4 fruit fly cellular contexts compared by ENCODE assay signal in genomic region chr3R:29717519-29717918, dm6.
TF ChIP-seq lines count a peak whose summit lies in the region.

No protein-coding gene starts in this region.

- TF ChIP-seq CTCF in whole organism, embryonic (GFP tag; optimal IDR thresholded peaks at IDR 0.05; lab: Kevin White, UChicago): no peak

TF ChIP-seq in whole organism, adult, 20 proteins besides CTCF, POLR2A, EP300 and RAD21:
- no peak for TF ChIP-seq CG5204 (GFP tag; optimal IDR thresholded peaks at IDR 0.05; lab: Kevin White, UChicago)
- TF ChIP-seq Crg-1 (GFP tag; optimal IDR thresholded peaks at IDR 0.05; lab: Kevin White, UChicago): no peak
- peak; percentile 9 for TF ChIP-seq pad (GFP tag; optimal IDR thresholded peaks at IDR 0.05; lab: Kevin White, UChicago)
- peak; percentile 35 for TF ChIP-seq Hr96 (GFP tag; optimal IDR thresholded peaks at IDR 0.05; lab: Kevin White, UChicago)
- TF ChIP-seq kay (GFP tag; lab: Kevin White, UChicago; ENCODE audit: borderline replicate concordance): no peak
- no peak for TF ChIP-seq CG1620 (GFP tag; optimal IDR thresholded peaks at IDR 0.05; lab: Kevin White, UChicago)
- no peak for TF ChIP-seq bab1 (GFP tag; optimal IDR thresholded peaks at IDR 0.05; lab: Kevin White, UChicago)
- TF ChIP-seq cic (GFP tag; optimal IDR thresholded peaks at IDR 0.05; lab: Kevin White, UChicago): peak; percentile 8
- TF ChIP-seq Mnt (GFP tag; optimal IDR thresholded peaks at IDR 0.05; lab: Kevin White, UChicago): no peak
- TF ChIP-seq CG7045 (GFP tag; optimal IDR thresholded peaks at IDR 0.05; lab: Kevin White, UChicago): peak; percentile 49
- peak; percentile 63 for TF ChIP-seq CG7101 (tag; optimal IDR thresholded peaks at IDR 0.05; lab: Kevin White, UChicago)
- TF ChIP-seq CG33017 (tag; optimal IDR thresholded peaks at IDR 0.05; lab: Kevin White, UChicago): peak; percentile 80
- TF ChIP-seq tj (GFP tag; optimal IDR thresholded peaks at IDR 0.05; lab: Kevin White, UChicago): no peak
- no peak for TF ChIP-seq CG11617 (GFP tag; optimal IDR thresholded peaks at IDR 0.05; lab: Kevin White, UChicago)
- TF ChIP-seq ovo (GFP tag; optimal IDR thresholded peaks at IDR 0.05; lab: Kevin White, UChicago): no peak
- peak; percentile 57 for TF ChIP-seq CG12768 (GFP tag; optimal IDR thresholded peaks at IDR 0.05; lab: Kevin White, UChicago)
- peak; percentile 61 for TF ChIP-seq CG14711 (tag; optimal IDR thresholded peaks at IDR 0.05; lab: Kevin White, UChicago)
- no peak for TF ChIP-seq cnc (optimal IDR thresholded peaks at IDR 0.05; lab: Kevin White, UChicago)
- TF ChIP-seq Clk (GFP tag; optimal IDR thresholded peaks at IDR 0.05; lab: Kevin White, UChicago): peak; percentile 38
- TF ChIP-seq toe (GFP tag; optimal IDR thresholded peaks at IDR 0.05; lab: Kevin White, UChicago): no peak

TF ChIP-seq in whole organism, embryonic, 481 proteins besides CTCF, POLR2A, EP300 and RAD21 (continues in another document):
- TF ChIP-seq CG9817 (tag; optimal IDR thresholded peaks at IDR 0.05; lab: Kevin White, UChicago) (peak; percentile 4), Gsc (GFP tag; IDR thresholded peaks at IDR 0.05; lab: Robert Waterston, UW) (no peak), CG2889 (GFP tag; IDR thresholded peaks at IDR 0.05; lab: Robert Waterston, UW) (no peak), CG7928 (GFP tag; optimal IDR thresholded peaks at IDR 0.05; lab: Kevin White, UChicago) (no peak), Scr (GFP tag; IDR thresholded peaks at IDR 0.05; lab: Robert Waterston, UW; ENCODE audit: partially characterized antibody) (no peak), PHDP (tag; optimal IDR thresholded peaks at IDR 0.05; lab: Kevin White, UChicago) (peak; percentile 30), CG18262 (tag; optimal IDR thresholded peaks at IDR 0.05; lab: Kevin White, UChicago) (peak; percentile 5), nerfin-2 (GFP tag; IDR thresholded peaks at IDR 0.05; lab: Robert Waterston, UW; ENCODE audit: partially characterized antibody) (no peak), CG17612 (GFP tag; IDR thresholded peaks at IDR 0.05; lab: Robert Waterston, UW) (no peak), CG13123 (GFP tag; optimal IDR thresholded peaks at IDR 0.05; lab: Kevin White, UChicago) (no peak), abd-A (tag; optimal IDR thresholded peaks at IDR 0.05; lab: Kevin White, UChicago) (no peak), pho (GFP tag; optimal IDR thresholded peaks at IDR 0.05; lab: Kevin White, UChicago) (no peak), bsh (GFP tag; optimal IDR thresholded peaks at IDR 0.05; lab: Kevin White, UChicago) (peak in 1 of 2 experiments; percentile 47), Camta (GFP tag; optimal IDR thresholded peaks at IDR 0.05; lab: Kevin White, UChicago) (no peak), CG4854 (GFP tag; optimal IDR thresholded peaks at IDR 0.05; lab: Kevin White, UChicago) (no peak), CG10274 (GFP tag; optimal IDR thresholded peaks at IDR 0.05; lab: Kevin White, UChicago) (no peak), Optix (GFP tag; IDR thresholded peaks at IDR 0.05; lab: Robert Waterston, UW) (no peak), CG32532 (GFP tag; IDR thresholded peaks at IDR 0.05; lab: Robert Waterston, UW) (peak; percentile 8; the same call in 1 of the 2 replicates), HLH54F (GFP tag; optimal IDR thresholded peaks at IDR 0.05; lab: Kevin White, UChicago) (no peak), pzg (GFP tag; optimal IDR thresholded peaks at IDR 0.05; lab: Kevin White, UChicago) (no peak), Sox100B (GFP tag; optimal IDR thresholded peaks at IDR 0.05; lab: Kevin White, UChicago) (no peak), sisA (GFP tag; IDR thresholded peaks at IDR 0.05; lab: Robert Waterston, UW) (peak; percentile 59), Antp (GFP tag; optimal IDR thresholded peaks at IDR 0.05; lab: Kevin White, UChicago) (peak; percentile 13), Nf-YB (GFP tag; optimal IDR thresholded peaks at IDR 0.05; lab: Kevin White, UChicago) (no peak), CG10321 (GFP tag; IDR thresholded peaks at IDR 0.05; lab: Robert Waterston, UW) (no peak)

TF ChIP-seq in whole organism, prepupa, 60 proteins besides CTCF, POLR2A, EP300 and RAD21:
- TF ChIP-seq fkh (GFP tag; optimal IDR thresholded peaks at IDR 0.05; lab: Kevin White, UChicago) (peak; percentile 22), acj6 (GFP tag; optimal IDR thresholded peaks at IDR 0.05; lab: Kevin White, UChicago) (no peak), dac (GFP tag; optimal IDR thresholded peaks at IDR 0.05; lab: Kevin White, UChicago) (peak; percentile 27), Ets21C (GFP tag; optimal IDR thresholded peaks at IDR 0.05; lab: Kevin White, UChicago) (no peak), eg (GFP tag; IDR thresholded peaks at IDR 0.05; lab: Robert Waterston, UW) (peak; percentile 76), CG4318 (GFP tag; optimal IDR thresholded peaks at IDR 0.05; lab: Kevin White, UChicago) (peak; percentile 55), Gug (GFP tag; IDR thresholded peaks at IDR 0.05; lab: Robert Waterston, UW) (peak; percentile 47), CG11294 (GFP tag; IDR thresholded peaks at IDR 0.05; lab: Robert Waterston, UW) (peak; percentile 33; the same call in 1 of the 2 replicates), CG15336 (GFP tag; IDR thresholded peaks at IDR 0.05; lab: Robert Waterston, UW) (peak; percentile 63), CG32006 (GFP tag; optimal IDR thresholded peaks at IDR 0.05; lab: Kevin White, UChicago) (peak; percentile 47), topi (GFP tag; optimal IDR thresholded peaks at IDR 0.05; lab: Kevin White, UChicago) (peak; percentile 6), Eip78C (GFP tag; lab: Kevin White, UChicago) (peak; percentile 5), OdsH (GFP tag; optimal IDR thresholded peaks at IDR 0.05; lab: Kevin White, UChicago) (peak; percentile 24), Lpt (GFP tag; optimal IDR thresholded peaks at IDR 0.05; lab: Kevin White, UChicago) (peak; percentile 24), CG3919 (GFP tag; optimal IDR thresholded peaks at IDR 0.05; lab: Kevin White, UChicago) (peak; percentile 6), Eip75B (GFP tag; optimal IDR thresholded peaks at IDR 0.05; lab: Kevin White, UChicago) (no peak), Hr39 (GFP tag; optimal IDR thresholded peaks at IDR 0.05; lab: Kevin White, UChicago) (peak; percentile 4), CG3032 (tag; optimal IDR thresholded peaks at IDR 0.05; lab: Kevin White, UChicago) (peak; percentile 4), achi (GFP tag; optimal IDR thresholded peaks at IDR 0.05; lab: Kevin White, UChicago) (peak; percentile 15), CG6276 (GFP tag; optimal IDR thresholded peaks at IDR 0.05; lab: Kevin White, UChicago) (peak; percentile 17), CG6163 (GFP tag; IDR thresholded peaks at IDR 0.05; lab: Robert Waterston, UW) (peak; percentile 45; the same call in 2 of the 3 replicates), CG6792 (GFP tag; optimal IDR thresholded peaks at IDR 0.05; lab: Kevin White, UChicago) (no peak), Blimp-1 (GFP tag; optimal IDR thresholded peaks at IDR 0.05; lab: Kevin White, UChicago) (no peak), Hr4 (GFP tag; optimal IDR thresholded peaks at IDR 0.05; lab: Kevin White, UChicago) (peak; percentile 72), CG8119 (GFP tag; IDR thresholded peaks at IDR 0.05; lab: Robert Waterston, UW) (peak; percentile 57; the same call in 2 of the 3 replicates)

TF ChIP-seq in whole organism, pupa, 21 proteins besides CTCF, POLR2A, EP300 and RAD21:
- TF ChIP-seq CG32121 (GFP tag; IDR thresholded peaks at IDR 0.05; lab: Robert Waterston, UW) (peak; percentile 45; the same call in 1 of the 2 replicates), rn (GFP tag; IDR thresholded peaks at IDR 0.05; lab: Robert Waterston, UW) (no peak), CG9948 (tag; optimal IDR thresholded peaks at IDR 0.05; lab: Kevin White, UChicago) (no peak), CG10348 (GFP tag; IDR thresholded peaks at IDR 0.05; lab: Robert Waterston, UW) (0 out of 2 replicates have a peak, but pooled peaks have one; percentile 15), CG34367 (tag; optimal IDR thresholded peaks at IDR 0.05; lab: Kevin White, UChicago) (no peak), gl (tag; optimal IDR thresholded peaks at IDR 0.05; lab: Kevin White, UChicago) (no peak), CG8159 (tag; optimal IDR thresholded peaks at IDR 0.05; lab: Kevin White, UChicago) (peak; percentile 18), Pif1A (GFP tag; optimal IDR thresholded peaks at IDR 0.05; lab: Kevin White, UChicago) (peak; percentile 8), fd96Ca (GFP tag; IDR thresholded peaks at IDR 0.05; lab: Robert Waterston, UW) (no peak), Snoo (tag; optimal IDR thresholded peaks at IDR 0.05; lab: Kevin White, UChicago) (no peak), Pif1B (GFP tag; optimal IDR thresholded peaks at IDR 0.05; lab: Kevin White, UChicago) (no peak), CG13204 (GFP tag; optimal IDR thresholded peaks at IDR 0.05; lab: Kevin White, UChicago) (no peak), Ets98B (GFP tag; IDR thresholded peaks at IDR 0.05; lab: Robert Waterston, UW) (peak; percentile 54), CG8301 (tag; optimal IDR thresholded peaks at IDR 0.05; lab: Kevin White, UChicago) (peak; percentile 43), D1 (tag; optimal IDR thresholded peaks at IDR 0.05; lab: Kevin White, UChicago) (no peak), EcR (GFP tag; optimal IDR thresholded peaks at IDR 0.05; lab: Kevin White, UChicago) (no peak), CG12605 (GFP tag; IDR thresholded peaks at IDR 0.05; lab: Robert Waterston, UW) (peak; percentile 44; the same call in 1 of the 2 replicates), CG17806 (tag; optimal IDR thresholded peaks at IDR 0.05; lab: Kevin White, UChicago) (peak; percentile 13), CG4496 (GFP tag; IDR thresholded peaks at IDR 0.05; lab: Robert Waterston, UW) (peak; percentile 76), CG15710 (tag; optimal IDR thresholded peaks at IDR 0.05; lab: Kevin White, UChicago) (peak; percentile 7), CG14655 (GFP tag; optimal IDR thresholded peaks at IDR 0.05; lab: Kevin White, UChicago) (peak; percentile 25)
